Fruit fly (Drosophila melanogaster): ENCODE results near the gene Elp1.

Gene Elp1

DNA sequence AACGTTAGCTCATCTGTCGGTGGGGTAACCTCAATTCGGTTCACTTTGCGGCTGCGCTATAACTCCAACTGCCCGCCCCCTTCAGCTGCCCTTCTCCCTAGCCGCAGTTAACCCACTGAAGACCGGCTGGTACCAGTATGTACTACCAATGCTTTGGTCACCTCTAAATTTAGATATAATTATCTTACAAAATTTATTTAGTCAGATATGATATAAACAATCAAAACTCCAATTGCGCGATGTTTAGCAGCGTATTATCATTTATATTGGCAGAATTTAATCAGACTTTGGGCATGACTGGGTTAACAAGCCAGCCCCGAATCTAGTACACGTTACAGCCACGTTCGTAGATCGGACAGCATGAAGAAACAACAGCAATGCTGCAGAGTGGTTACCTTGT is 10.9 kb downstream of the Elp1 start (continued):
- no peak for TF ChIP-seq ac (GFP tag; optimal IDR thresholded peaks at IDR 0.05)
- TF ChIP-seq Kr (GFP tag; optimal IDR thresholded peaks at IDR 0.05) = no peak
- TF ChIP-seq Eip74EF (GFP tag; optimal IDR thresholded peaks at IDR 0.05) = peak in 1 of 2 experiments; percentile 38
- no peak for TF ChIP-seq hth (optimal IDR thresholded peaks at IDR 0.05)
- TF ChIP-seq sisA (GFP tag; IDR thresholded peaks at IDR 0.05) = peak; percentile 41
- TF ChIP-seq Myb (GFP tag; optimal IDR thresholded peaks at IDR 0.05) = no peak
- peak; percentile 71 for TF ChIP-seq Oli (tag; optimal IDR thresholded peaks at IDR 0.05)
- no peak for TF ChIP-seq da (GFP tag; optimal IDR thresholded peaks at IDR 0.05)
- no peak for TF ChIP-seq ftz-f1 (GFP tag; optimal IDR thresholded peaks at IDR 0.05)
- 0 out of 3 replicates have a peak, but pooled peaks have one; percentile 17 for TF ChIP-seq otp (GFP tag; IDR thresholded peaks at IDR 0.05)
- no peak for TF ChIP-seq CG12744 (GFP tag; optimal IDR thresholded peaks at IDR 0.05)
- no peak for TF ChIP-seq Usf (GFP tag; optimal IDR thresholded peaks at IDR 0.05)
- TF ChIP-seq onecut (GFP tag; IDR thresholded peaks at IDR 0.05) = 0 out of 2 replicates have a peak, but pooled peaks have one; percentile 13
- 0 out of 2 replicates have a peak, but pooled peaks have one; percentile 21 for TF ChIP-seq ssp (GFP tag; IDR thresholded peaks at IDR 0.05)
- no peak for TF ChIP-seq Pdp1 (GFP tag; optimal IDR thresholded peaks at IDR 0.05)
- TF ChIP-seq Dbx (GFP tag; IDR thresholded peaks at IDR 0.05) = no peak
- no peak for TF ChIP-seq Sry-β (GFP tag; optimal IDR thresholded peaks at IDR 0.05)
- TF ChIP-seq Med (GFP tag) = peak; percentile 84
- TF ChIP-seq gce (GFP tag; IDR thresholded peaks at IDR 0.05) = no peak
- TF ChIP-seq NC2α (GFP tag; optimal IDR thresholded peaks at IDR 0.05) = no peak
- peak; percentile 44; the same call in 2 of the 3 replicates for TF ChIP-seq CG7357 (GFP tag; IDR thresholded peaks at IDR 0.05)
- TF ChIP-seq zen (tag; optimal IDR thresholded peaks at IDR 0.05) = no peak
- TF ChIP-seq zf30C (GFP tag; optimal IDR thresholded peaks at IDR 0.05) = no peak
- no peak for TF ChIP-seq CG3847 (GFP tag; IDR thresholded peaks at IDR 0.05)
- no peak for TF ChIP-seq Bdp1 (GFP tag; optimal IDR thresholded peaks at IDR 0.05)
- no peak for TF ChIP-seq pho (GFP tag; optimal IDR thresholded peaks at IDR 0.05)
- TF ChIP-seq Elba2 (GFP tag; optimal IDR thresholded peaks at IDR 0.05) = no peak
- no peak for TF ChIP-seq CG34376 (GFP tag; optimal IDR thresholded peaks at IDR 0.05)
- peak; percentile 57 for TF ChIP-seq BtbVII (GFP tag; optimal IDR thresholded peaks at IDR 0.05)
- no peak for TF ChIP-seq CG14710 (tag; optimal IDR thresholded peaks at IDR 0.05)
- TF ChIP-seq CG11247 (GFP tag; IDR thresholded peaks at IDR 0.05) = no peak
- no peak for TF ChIP-seq CG4424 (GFP tag; optimal IDR thresholded peaks at IDR 0.05)
- peak; percentile 38 for TF ChIP-seq run (tag; optimal IDR thresholded peaks at IDR 0.05)
- peak; percentile 60; the same call in 1 of the 2 replicates for TF ChIP-seq Atf6 (GFP tag; IDR thresholded peaks at IDR 0.05)
- no peak for TF ChIP-seq CG10274 (GFP tag; optimal IDR thresholded peaks at IDR 0.05)
- no peak for TF ChIP-seq Sin3A (optimal IDR thresholded peaks at IDR 0.05)
- TF ChIP-seq CG9437 (GFP tag; optimal IDR thresholded peaks at IDR 0.05) = no peak
- no peak for TF ChIP-seq fd102C (GFP tag; optimal IDR thresholded peaks at IDR 0.05)
- TF ChIP-seq Ssrp (tag; optimal IDR thresholded peaks at IDR 0.05) = peak; percentile 47
- TF ChIP-seq CG18476 (GFP tag; optimal IDR thresholded peaks at IDR 0.05) = no peak
- TF ChIP-seq sqz (GFP tag; optimal IDR thresholded peaks at IDR 0.05) = peak; percentile 3
- TF ChIP-seq ash1 (GFP tag; optimal IDR thresholded peaks at IDR 0.05) = no peak
- no peak for TF ChIP-seq HLH4C (GFP tag; IDR thresholded peaks at IDR 0.05; ENCODE audit: partially characterized antibody)
- no peak for TF ChIP-seq CG8765 (GFP tag; IDR thresholded peaks at IDR 0.05)
- TF ChIP-seq CG2678 (tag; optimal IDR thresholded peaks at IDR 0.05) = peak; percentile 66
- peak; percentile 57; the same call in 1 of the 3 replicates for TF ChIP-seq CG11695 (GFP tag; IDR thresholded peaks at IDR 0.05)
- no peak for TF ChIP-seq shn (GFP tag; optimal IDR thresholded peaks at IDR 0.05)
- peak; percentile 54 for TF ChIP-seq nmo (GFP tag; optimal IDR thresholded peaks at IDR 0.05)
- TF ChIP-seq ttk (GFP tag; IDR thresholded peaks at IDR 0.05) = 0 out of 2 replicates have a peak, but pooled peaks have one; percentile 42
- TF ChIP-seq stwl (tag; optimal IDR thresholded peaks at IDR 0.05) = no peak
- TF ChIP-seq fd96Cb (tag; optimal IDR thresholded peaks at IDR 0.05) = peak; percentile 47
- TF ChIP-seq ara (GFP tag; IDR thresholded peaks at IDR 0.05) = no peak
